Fruit fly (Drosophila melanogaster) whole organism, wandering third instar larva: ENCODE data around the gene CG15506.

Source experiments
- CG32264 ChIP-seq: fragments of 200-800 bp; sonication (Bioruptor generic); optimal IDR thresholded peaks from 2 replicates; lab custom pipeline; 2016; ENCODE audit warnings: missing biosample characterization, missing genetic modification characterization
- HLH106 ChIP-seq: fragments of 200-800 bp; optimal IDR thresholded peaks from 3 replicates; lab custom pipeline; 2019; ENCODE audit warnings: missing biosample characterization, mild to moderate bottlenecking, missing genetic modification characterization, moderate library complexity
- Myc ChIP-seq: fragments of >200 bp; optimal IDR thresholded peaks from 2 replicates; lab custom pipeline; 2017
- lola ChIP-seq: fragments of >200 bp; optimal IDR thresholded peaks from 2 replicates; lab custom pipeline; 2017; ENCODE audit warnings: missing biosample characterization, missing genetic modification characterization

dm6 chr3R:29701739-29702138 lies 16.7 kb upstream of the CG15506 start:
- no peak for TF ChIP-seq HLH106 (tag; lab: Kevin White, UChicago)
- TF ChIP-seq Myc (lab: Kevin White, UChicago) = no peak
- no peak for TF ChIP-seq lola (GFP tag; lab: Kevin White, UChicago)
- TF ChIP-seq CG32264 (GFP tag; lab: Kevin White, UChicago) = no peak
